Fruit fly (Drosophila melanogaster): ENCODE results near the gene CG44040.
A peak's percentile ranks its signal among the peaks of the same experiment; 100 is the strongest.

DNA sequence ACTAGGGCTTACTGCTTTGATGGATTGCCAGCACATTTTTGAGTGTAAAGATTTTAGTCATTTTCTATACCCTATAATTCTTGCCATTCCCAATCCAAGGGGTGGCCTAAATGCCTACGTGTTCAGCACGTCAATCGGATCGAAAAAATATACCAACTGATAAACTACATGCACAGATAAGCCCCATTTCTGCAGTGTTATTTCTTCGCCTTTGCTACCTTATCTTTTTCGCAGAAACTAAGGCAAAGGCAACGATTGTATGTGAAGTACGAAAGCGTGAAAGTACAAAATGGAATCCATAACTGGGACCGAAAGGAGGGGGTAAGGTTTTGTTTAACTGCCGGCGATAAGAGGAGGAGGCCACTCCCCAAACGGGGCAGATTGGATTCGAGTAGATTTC is 22.3 kb upstream of the CG44040 start:
- TF ChIP-seq Clk (GFP tag; optimal IDR thresholded peaks at IDR 0.05) (no peak), pad (GFP tag; optimal IDR thresholded peaks at IDR 0.05) (peak; percentile 26)

All from whole organism, adult.